Worm (Caenorhabditis elegans): ENCODE results near the gene spig-5.

ce11 chrV:14324502-14325467, 16.5 kb downstream of the spig-5 start, which contains the start of the genes F47B8.4 and F47B8.18:
- TF ChIP-seq ama-1 (optimal IDR thresholded peaks at IDR 0.05) (no peak), pes-1 (GFP tag; IDR thresholded peaks at IDR 0.05) (no peak)
